Worm (Caenorhabditis elegans): Measurements from ENCODE around the gene M04B2.2.

M04B2.2 gene

ce11 chrIV:11561677-11562076 lies 33.8 kb downstream of the M04B2.2 start, which contains the start of gene F12F6.7:
Gene F12F6.7 (minus strand): TSS chrIV:11561833.
- TF ChIP-seq madf-8 (GFP tag; conservative IDR thresholded peaks at IDR 0.05) (no peak), dox-1 (GFP tag; IDR thresholded peaks at IDR 0.05) (no peak), efl-1 (GFP tag; optimal IDR thresholded peaks at IDR 0.05) (peak; percentile 5), C06A6.2 (GFP tag; conservative IDR thresholded peaks at IDR 0.05) (no peak), K12H6.12 (tag; optimal IDR thresholded peaks at IDR 0.05) (no peak), hrde-1 (tag; optimal IDR thresholded peaks at IDR 0.05; ENCODE audit: borderline replicate concordance) (peak; percentile 37), F39B2.1 (GFP tag; IDR thresholded peaks at IDR 0.05) (0 out of 2 replicates have a peak, but pooled peaks have one; percentile 35), somi-1 (GFP tag; optimal IDR thresholded peaks at IDR 0.05) (no peak), mcd-1 (GFP tag; IDR thresholded peaks at IDR 0.05) (no peak), egl-44 (GFP tag; IDR thresholded peaks at IDR 0.05) (no peak)

ce11 chrIV:11563090-11563489 lies 35.2 kb downstream of the M04B2.2 start:
- no peak for TF ChIP-seq tbx-9 (tag; optimal IDR thresholded peaks at IDR 0.05; ENCODE audit: borderline replicate concordance)
- TF ChIP-seq ekl-4 (GFP tag; IDR thresholded peaks at IDR 0.05): 0 out of 2 replicates have a peak, but pooled peaks have one; percentile 11

ce11 chrIV:11565022-11565421 lies 37.2 kb downstream of the M04B2.2 start:
- TF ChIP-seq ZK185.1 (tag; optimal IDR thresholded peaks at IDR 0.05; ENCODE audit: poor library complexity, severe bottlenecking) (no peak), tbx-9 (tag; optimal IDR thresholded peaks at IDR 0.05; ENCODE audit: borderline replicate concordance) (no peak), zfh-2 (GFP tag; conservative IDR thresholded peaks at IDR 0.05) (peak; percentile 82), zim-3 (tag; optimal IDR thresholded peaks at IDR 0.05) (no peak), lsy-27 (tag; optimal IDR thresholded peaks at IDR 0.05; ENCODE audit: borderline replicate concordance, insufficient read depth) (no peak), ceh-100 (GFP tag; IDR thresholded peaks at IDR 0.05) (no peak), egrh-3 (GFP tag; IDR thresholded peaks at IDR 0.05) (peak; percentile 92), ets-4 (GFP tag; optimal IDR thresholded peaks at IDR 0.05) (no peak), nfyb-1 (GFP tag; IDR thresholded peaks at IDR 0.05) (peak; percentile 17; the same call in 1 of the 2 replicates), sptf-2 (GFP tag; optimal IDR thresholded peaks at IDR 0.05) (no peak), K11D2.4 (GFP tag; IDR thresholded peaks at IDR 0.05) (no peak)

ce11 chrIV:11566146-11566545 lies 38.3 kb downstream of the M04B2.2 start, which contains the start of gene sec-24.1:
Gene sec-24.1 (minus strand): TSS chrIV:11566194.
- no peak; the same call in 1 of the 2 replicates for TF ChIP-seq Y53F4B.3 (GFP tag; IDR thresholded peaks at IDR 0.05)
- peak; percentile 15; the same call in 1 of the 2 replicates for TF ChIP-seq C17E4.6 (GFP tag; IDR thresholded peaks at IDR 0.05)
- TF ChIP-seq zim-3 (tag; optimal IDR thresholded peaks at IDR 0.05): no peak
- TF ChIP-seq hmg-1.2 (GFP tag; IDR thresholded peaks at IDR 0.05): peak; percentile 95
- TF ChIP-seq nhr-120 (GFP tag; IDR thresholded peaks at IDR 0.05): no peak
- TF ChIP-seq rpc-1 (optimal IDR thresholded peaks at IDR 0.05): peak; percentile 15
- TF ChIP-seq rpc-1 (tag; optimal IDR thresholded peaks at IDR 0.05): no peak
- TF ChIP-seq mes-4 (tag; optimal IDR thresholded peaks at IDR 0.05): no peak
- no peak for TF ChIP-seq snpc-4 (GFP tag; optimal IDR thresholded peaks at IDR 0.05)
- peak; percentile 41 to 55 (median 46) for TF ChIP-seq snpc-4 (tag; optimal IDR thresholded peaks at IDR 0.05)
- TF ChIP-seq cebp-1 (GFP tag; IDR thresholded peaks at IDR 0.05): no peak
- peak; percentile 71 for TF ChIP-seq cebp-1 (tag; optimal IDR thresholded peaks at IDR 0.05)
- TF ChIP-seq dox-1 (GFP tag; IDR thresholded peaks at IDR 0.05): peak; percentile 75
- no peak for TF ChIP-seq F57C9.4 (tag; optimal IDR thresholded peaks at IDR 0.05)
- no peak for TF ChIP-seq ztf-3 (GFP tag; optimal IDR thresholded peaks at IDR 0.05)
- TF ChIP-seq tlf-1 (GFP tag; optimal IDR thresholded peaks at IDR 0.05): peak; percentile 69
- no peak for TF ChIP-seq ceh-79 (tag; optimal IDR thresholded peaks at IDR 0.05)
- no peak for TF ChIP-seq unc-62 (GFP tag; optimal IDR thresholded peaks at IDR 0.05)
- TF ChIP-seq ztf-26 (tag; optimal IDR thresholded peaks at IDR 0.05): peak; percentile 18
- TF ChIP-seq B0336.3 (GFP tag; IDR thresholded peaks at IDR 0.05): peak; percentile 74
- TF ChIP-seq madf-6 (GFP tag; IDR thresholded peaks at IDR 0.05): peak; percentile 60; the same call in 1 of the 2 replicates
- TF ChIP-seq B0261.1 (tag; optimal IDR thresholded peaks at IDR 0.05): no peak
- TF ChIP-seq nfya-2 (GFP tag; IDR thresholded peaks at IDR 0.05): no peak
- no peak for TF ChIP-seq B0035.1 (tag; optimal IDR thresholded peaks at IDR 0.05)
- TF ChIP-seq let-607 (tag; optimal IDR thresholded peaks at IDR 0.05): peak; percentile 98

All from whole organism, young adult.